Worm (Caenorhabditis elegans): ENCODE results near the gene dpy-21.
A peak's percentile ranks its signal among the peaks of the same experiment; 100 is the strongest.

Gene dpy-21

DNA sequence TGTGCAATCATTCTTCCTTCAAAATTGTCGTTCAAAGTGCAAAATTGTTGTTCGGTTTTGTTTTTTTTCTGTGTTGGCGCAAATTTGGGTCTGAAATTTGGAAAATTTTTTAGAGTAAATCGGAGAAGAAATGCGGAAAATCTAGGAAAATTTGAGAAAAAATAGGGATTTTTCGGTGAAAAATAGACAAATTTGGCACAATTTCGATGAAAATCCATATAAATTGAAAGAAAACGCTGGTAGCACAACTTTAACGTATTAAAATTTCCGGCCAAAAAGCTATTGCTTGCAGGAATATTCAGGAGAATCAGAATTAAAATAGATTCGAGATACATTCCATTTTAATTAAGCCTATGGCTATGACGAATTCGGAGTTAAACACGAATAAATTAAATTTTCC, at the start of gene dpy-21:
TSS of gene dpy-21 (minus strand) at position 101 of the 400 bp plus-strand sequence.
- TF ChIP-seq ceh-8 (GFP tag; optimal IDR thresholded peaks at IDR 0.05): no peak
- TF ChIP-seq zip-4 (GFP tag; optimal IDR thresholded peaks at IDR 0.05): no peak
- no peak for TF ChIP-seq ztf-11 (tag; optimal IDR thresholded peaks at IDR 0.05)
- no peak for TF ChIP-seq tlp-1 (tag; optimal IDR thresholded peaks at IDR 0.05)
- no peak for TF ChIP-seq blmp-1 (tag; optimal IDR thresholded peaks at IDR 0.05)
- TF ChIP-seq nhr-11 (tag; optimal IDR thresholded peaks at IDR 0.05): no peak
- TF ChIP-seq rnt-1 (tag; optimal IDR thresholded peaks at IDR 0.05): no peak
- TF ChIP-seq sptf-1 (tag; optimal IDR thresholded peaks at IDR 0.05): no peak
- no peak for TF ChIP-seq dpl-1 (GFP tag; optimal IDR thresholded peaks at IDR 0.05)
- TF ChIP-seq nhr-84 (tag; optimal IDR thresholded peaks at IDR 0.05): no peak
- no peak for TF ChIP-seq pqm-1 (tag; optimal IDR thresholded peaks at IDR 0.05)
- TF ChIP-seq sup-37 (GFP tag; optimal IDR thresholded peaks at IDR 0.05): no peak
- TF ChIP-seq skn-1 (tag; optimal IDR thresholded peaks at IDR 0.05): no peak
- TF ChIP-seq pag-3 (tag; optimal IDR thresholded peaks at IDR 0.05; ENCODE audit: borderline replicate concordance, insufficient read depth): no peak

ce11 chrV:17985960-17986359, 37.0 kb upstream of the dpy-21 start, which contains the start of gene Y59A8B.21:
Gene Y59A8B.21 (plus strand): TSS chrV:17986260.
- TF ChIP-seq egl-27 (tag; optimal IDR thresholded peaks at IDR 0.05) (no peak), snpc-4 (tag; optimal IDR thresholded peaks at IDR 0.05) (no peak), lsy-2 (tag; optimal IDR thresholded peaks at IDR 0.05) (peak in 1 of 2 experiments; percentile 14), mab-9 (GFP tag; IDR thresholded peaks at IDR 0.05) (no peak)

- no peak for TF ChIP-seq ama-1 (optimal IDR thresholded peaks at IDR 0.05)
- no peak for TF ChIP-seq sup-37 (GFP tag; optimal IDR thresholded peaks at IDR 0.05)
- TF ChIP-seq nhr-71 (tag; optimal IDR thresholded peaks at IDR 0.05): no peak
- TF ChIP-seq snu-23 (GFP tag; optimal IDR thresholded peaks at IDR 0.05): no peak
- TF ChIP-seq mab-9 (GFP tag; IDR thresholded peaks at IDR 0.05): no peak
- TF ChIP-seq dpl-1 (GFP tag; optimal IDR thresholded peaks at IDR 0.05): no peak
- TF ChIP-seq pag-3 (tag; optimal IDR thresholded peaks at IDR 0.05; ENCODE audit: borderline replicate concordance, insufficient read depth): no peak
- no peak for TF ChIP-seq fkh-8 (tag; optimal IDR thresholded peaks at IDR 0.05)
- TF ChIP-seq F16B12.6 (tag; optimal IDR thresholded peaks at IDR 0.05): peak; percentile 14
- peak; percentile 49 to 63 for TF ChIP-seq lsy-2 (tag; optimal IDR thresholded peaks at IDR 0.05)
- no peak for TF ChIP-seq jun-1 (tag; optimal IDR thresholded peaks at IDR 0.05)
- no peak for TF ChIP-seq nhr-77 (tag; optimal IDR thresholded peaks at IDR 0.05)
These were observed 33.9 kb upstream of the dpy-21 start for ce11 chrV:17982935-17983334.

DNA sequence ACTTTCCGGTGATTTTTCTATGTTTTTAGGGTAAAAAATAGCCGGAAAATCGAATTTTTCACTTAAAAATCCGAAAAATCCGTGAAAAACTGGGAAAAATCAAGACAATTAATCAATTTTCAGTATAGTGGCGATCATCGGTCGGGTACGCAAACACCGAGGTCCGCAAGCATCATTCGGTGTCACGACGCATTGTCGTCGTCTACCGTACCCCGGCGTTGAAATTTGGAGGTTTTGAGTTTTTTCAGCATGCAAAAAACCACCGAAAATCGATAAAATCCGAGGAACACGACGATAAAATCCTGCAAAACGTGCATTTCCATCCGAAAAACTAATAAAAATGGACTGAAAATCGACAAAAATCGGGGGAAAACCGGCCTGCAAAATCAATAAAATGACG, 32.7 kb upstream of the dpy-21 start:
- TF ChIP-seq hpl-2 (GFP tag; optimal IDR thresholded peaks at IDR 0.05): no peak
- TF ChIP-seq zag-1 (tag; optimal IDR thresholded peaks at IDR 0.05): no peak
- TF ChIP-seq snpc-4 (tag; optimal IDR thresholded peaks at IDR 0.05): no peak
- TF ChIP-seq C04F5.9 (tag; optimal IDR thresholded peaks at IDR 0.05): no peak
- TF ChIP-seq lin-35 (GFP tag; optimal IDR thresholded peaks at IDR 0.05): peak; percentile 65 to 73
- no peak for TF ChIP-seq ztf-4 (tag; optimal IDR thresholded peaks at IDR 0.05)
- TF ChIP-seq blmp-1 (tag; optimal IDR thresholded peaks at IDR 0.05): no peak
- TF ChIP-seq nhr-85 (tag): no peak
- TF ChIP-seq dpl-1 (GFP tag; optimal IDR thresholded peaks at IDR 0.05): peak; percentile 45 to 61 (median 50)
- TF ChIP-seq sox-4 (tag; optimal IDR thresholded peaks at IDR 0.05): no peak
- TF ChIP-seq elt-3 (tag; optimal IDR thresholded peaks at IDR 0.05): peak in 1 of 6 experiments; percentile 1
- TF ChIP-seq nhr-19 (GFP tag; conservative IDR thresholded peaks at IDR 0.05): 0 out of 2 replicates have a peak, but pooled peaks have one; percentile 22
- TF ChIP-seq irx-1 (tag; optimal IDR thresholded peaks at IDR 0.05): no peak
- peak; percentile 56 to 63 (median 57) for TF ChIP-seq ceh-82 (tag; optimal IDR thresholded peaks at IDR 0.05)
- TF ChIP-seq ces-1 (GFP tag; optimal IDR thresholded peaks at IDR 0.05): no peak
- TF ChIP-seq nhr-20 (tag; optimal IDR thresholded peaks at IDR 0.05): no peak
- TF ChIP-seq unc-62 (GFP tag; optimal IDR thresholded peaks at IDR 0.05): no peak
- TF ChIP-seq pax-3 (tag; optimal IDR thresholded peaks at IDR 0.05): peak; percentile 30
- no peak for TF ChIP-seq nhr-237 (tag; optimal IDR thresholded peaks at IDR 0.05)
- peak; percentile 68 for TF ChIP-seq snu-23 (GFP tag; optimal IDR thresholded peaks at IDR 0.05)
- TF ChIP-seq ceh-8 (GFP tag; optimal IDR thresholded peaks at IDR 0.05): no peak
- TF ChIP-seq efl-1 (optimal IDR thresholded peaks at IDR 0.05): peak; percentile 66 to 67
- peak; percentile 64 to 94 for TF ChIP-seq efl-1 (GFP tag; optimal IDR thresholded peaks at IDR 0.05 in 1 of 2)
- TF ChIP-seq hlh-4 (tag; optimal IDR thresholded peaks at IDR 0.05): no peak
- TF ChIP-seq mdl-1 (tag; optimal IDR thresholded peaks at IDR 0.05): peak in 1 of 2 experiments; percentile 5
- TF ChIP-seq alr-1 (tag; optimal IDR thresholded peaks at IDR 0.05; ENCODE audit: borderline replicate concordance): no peak
- no peak for TF ChIP-seq ceh-63 (GFP tag; optimal IDR thresholded peaks at IDR 0.05)
- TF ChIP-seq unc-130 (tag; optimal IDR thresholded peaks at IDR 0.05): no peak
